Worm (Caenorhabditis elegans) whole organism, young adult: ENCODE results near the gene C25H3.7.
A peak's percentile ranks its signal among the peaks of the same experiment; 100 is the strongest.

Source experiments
- B0336.3 ChIP-seq: fragments of 200-800 bp; sonication (Bioruptor generic); IDR thresholded peaks from 2 replicates; pipeline ENCODE4 v1.3.6; 2022; ENCODE audit warnings: missing genetic modification characterization, missing compliant biosample characterization
- C06A6.2 ChIP-seq: fragments of 200-800 bp; sonication (Bioruptor generic); conservative IDR thresholded peaks from 2 replicates; pipeline ENCODE4 v1.3.6; 2022; ENCODE audit warnings: missing genetic modification characterization, missing compliant biosample characterization
- F33H1.4 ChIP-seq: fragments of 200-800 bp; sonication (Bioruptor generic); IDR thresholded peaks from 2 replicates; pipeline ENCODE4 v1.3.6; 2022; ENCODE audit warnings: missing genetic modification reagents, missing genetic modification characterization, missing compliant biosample characterization
- F55B11.4 ChIP-seq: sonication (generic microtip); optimal IDR thresholded peaks from 2 replicates; lab custom pipeline; 2016; ENCODE audit warnings: missing compliant biosample characterization, missing genetic modification characterization, borderline replicate concordance; ENCODE audit not compliant: insufficient read depth
- Y56A3A.18 ChIP-seq: fragments of 200-800 bp; sonication (Bioruptor generic); IDR thresholded peaks from 2 replicates; pipeline ENCODE4 v1.3.6; 2022; ENCODE audit warnings: missing genetic modification reagents, missing genetic modification characterization, missing compliant biosample characterization
- bed-1 ChIP-seq: fragments of 200-800 bp; sonication (Bioruptor generic); IDR thresholded peaks from 2 replicates; pipeline ENCODE4 v1.3.6; 2022; ENCODE audit warnings: missing genetic modification reagents, missing genetic modification characterization, missing compliant biosample characterization
- lin-35 ChIP-seq, 3 experiments: fragments of 150-350 bp in 2 of 3; sonication (generic microtip) in 1 of 3; optimal IDR thresholded peaks; 2 replicates each; lab custom pipeline; 2014 to 2018; ENCODE audit warnings: missing biosample characterization in 3 of 3, missing genetic modification characterization in 3 of 3, missing genetic modification reagents in 3 of 3
- lsy-27 ChIP-seq: sonication (generic microtip); optimal IDR thresholded peaks from 2 replicates; lab custom pipeline; 2017; ENCODE audit warnings: missing genetic modification characterization, mild to moderate bottlenecking, missing compliant biosample characterization, antibody characterized with exemption, missing genotype, borderline replicate concordance; ENCODE audit not compliant: insufficient read depth
- madf-3 ChIP-seq: fragments of 200-800 bp; sonication (Bioruptor generic); IDR thresholded peaks from 2 replicates; pipeline ENCODE4 v1.3.6; 2022; ENCODE audit warnings: missing genetic modification reagents, missing genetic modification characterization, missing compliant biosample characterization
- madf-6 ChIP-seq: fragments of 200-800 bp; sonication (Bioruptor generic); IDR thresholded peaks from 2 replicates; pipeline ENCODE4 v1.3.6; 2022; ENCODE audit warnings: missing genetic modification reagents, missing genetic modification characterization, missing compliant biosample characterization
- mxl-1 ChIP-seq: sonication (generic microtip); optimal IDR thresholded peaks from 2 replicates; lab custom pipeline; 2016; ENCODE audit warnings: missing genetic modification characterization, missing compliant biosample characterization
- snpc-3.4 ChIP-seq: sonication (generic microtip); optimal IDR thresholded peaks from 2 replicates; lab custom pipeline; 2017; ENCODE audit warnings: missing genetic modification characterization, mild to moderate bottlenecking, missing compliant biosample characterization, antibody characterized with exemption, moderate library complexity, missing genotype, missing genetic modification reagents
- snpc-4 ChIP-seq, 5 experiments: fragments of 150-350 bp in 1 of 5; sonication (generic microtip) in 4 of 5; optimal IDR thresholded peaks; 2 replicates each; lab custom pipeline; 2014 to 2018; ENCODE audit warnings: missing genetic modification characterization in 5 of 5, missing biosample characterization in 3 of 5, antibody characterized with exemption in 2 of 5, mild to moderate bottlenecking in 2 of 5, missing compliant biosample characterization in 2 of 5, missing genotype in 2 of 5, moderate library complexity in 2 of 5, missing genetic modification reagents in 1 of 5
- xnd-1 ChIP-seq: sonication (generic microtip); optimal IDR thresholded peaks from 2 replicates; lab custom pipeline; 2016; ENCODE audit warnings: missing genotype, missing genetic modification reagents, missing genetic modification characterization, missing compliant biosample characterization
- ztf-3 ChIP-seq: fragments of 200-800 bp; sonication (Bioruptor generic); optimal IDR thresholded peaks from 2 replicates; lab custom pipeline; 2018; ENCODE audit warnings: mild to moderate bottlenecking, missing genetic modification characterization, missing compliant biosample characterization

The C25H3.7 gene

DNA sequence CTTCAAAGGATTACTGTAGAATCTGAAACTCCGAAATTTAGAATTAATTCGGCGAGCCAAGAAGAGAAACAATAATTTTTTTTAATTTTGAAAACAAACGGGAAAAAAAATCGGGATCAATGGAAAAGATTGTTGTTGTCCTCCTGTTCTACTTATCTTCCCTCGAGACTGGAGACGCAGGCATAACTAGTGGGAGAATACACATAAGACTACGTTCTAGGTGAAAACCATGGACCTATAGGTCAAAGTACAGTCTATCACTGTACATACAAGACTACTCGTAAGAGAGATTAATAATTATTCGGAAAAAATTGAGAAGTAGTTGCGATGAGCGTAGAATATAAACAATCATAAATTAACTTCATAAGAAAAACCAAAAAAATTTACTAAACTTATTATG, 49.4 kb downstream of the C25H3.7 start, which contains the start of gene dhs-6 (continued):
- TF ChIP-seq B0336.3 (GFP tag; lab: Robert Waterston, UW) = no peak
- peak; percentile 15; the same call in 1 of the 2 replicates for TF ChIP-seq madf-6 (GFP tag; lab: Robert Waterston, UW)
- no peak for TF ChIP-seq lin-35 (GFP tag; optimal IDR thresholded peaks at IDR 0.05; lab: Kevin White, UChicago)
- TF ChIP-seq F55B11.4 (tag; lab: Kevin White, UChicago) = no peak
- no peak for TF ChIP-seq ztf-3 (GFP tag; lab: Kevin White, UChicago)
- no peak for TF ChIP-seq bed-1 (GFP tag; lab: Robert Waterston, UW)
- no peak for TF ChIP-seq snpc-4 (GFP tag; optimal IDR thresholded peaks at IDR 0.05; lab: Kevin White, UChicago)
- TF ChIP-seq snpc-4 (tag; optimal IDR thresholded peaks at IDR 0.05; lab: Kevin White, UChicago) = peak in 2 of 4 experiments; percentile 37 to 39
- no peak for TF ChIP-seq mxl-1 (tag; lab: Kevin White, UChicago)
- no peak for TF ChIP-seq lsy-27 (tag; lab: Kevin White, UChicago)
- 0 out of 2 replicates have a peak, but pooled peaks have one; percentile 28 for TF ChIP-seq madf-3 (GFP tag; lab: Robert Waterston, UW)
- TF ChIP-seq xnd-1 (tag; lab: Kevin White, UChicago) = no peak
- peak; percentile 49 for TF ChIP-seq snpc-3.4
- no peak for TF ChIP-seq F33H1.4 (GFP tag; lab: Robert Waterston, UW)
- no peak for TF ChIP-seq C06A6.2 (GFP tag; lab: Robert Waterston, UW)
- no peak for TF ChIP-seq Y56A3A.18 (GFP tag; lab: Robert Waterston, UW)
